Fruit fly (Drosophila melanogaster): ENCODE measurements around the gene Tbc1d15-17.
A peak's percentile ranks its signal among the peaks of the same experiment; 100 is the strongest.

Gene Tbc1d15-17

DNA sequence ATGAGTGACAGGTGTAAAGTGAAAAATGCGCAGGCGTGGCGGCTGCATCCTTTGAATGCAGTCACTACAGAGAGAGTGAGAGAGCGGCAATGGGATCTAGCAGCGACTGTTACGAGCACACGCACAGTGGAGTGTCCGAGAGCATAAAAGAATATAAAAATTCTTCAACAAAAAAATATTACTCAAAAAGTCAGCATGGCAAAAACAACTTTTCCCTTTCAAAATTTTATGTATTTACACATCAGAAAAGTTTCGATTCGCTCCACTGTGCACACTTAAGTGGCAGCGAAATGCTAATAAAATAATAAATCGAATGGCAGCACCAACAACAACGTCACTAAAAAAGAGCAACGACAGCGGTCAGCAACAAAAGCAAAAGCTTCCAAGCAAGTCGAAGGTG lies 16.4 kb downstream of the Tbc1d15-17 start (continued):
- TF ChIP-seq H2.0 (GFP tag; IDR thresholded peaks at IDR 0.05) (peak; percentile 83), amos (GFP tag; IDR thresholded peaks at IDR 0.05; ENCODE audit: partially characterized antibody) (no peak), maf-S (GFP tag; optimal IDR thresholded peaks at IDR 0.05) (peak; percentile 74), Eip74EF (GFP tag; optimal IDR thresholded peaks at IDR 0.05) (peak in 1 of 2 experiments; percentile 81), pb (GFP tag; optimal IDR thresholded peaks at IDR 0.05) (peak; percentile 69), CG16779 (GFP tag; IDR thresholded peaks at IDR 0.05) (no peak), scrt (GFP tag; optimal IDR thresholded peaks at IDR 0.05) (peak; percentile 34), tll (GFP tag; optimal IDR thresholded peaks at IDR 0.05) (peak in 1 of 2 experiments; percentile 42), mld (GFP tag; IDR thresholded peaks at IDR 0.05; ENCODE audit: partially characterized antibody) (no peak), yki (optimal IDR thresholded peaks at IDR 0.05) (no peak), CG17829 (tag; optimal IDR thresholded peaks at IDR 0.05) (peak; percentile 89), wdn (GFP tag; IDR thresholded peaks at IDR 0.05) (peak; percentile 66; the same call in 1 of the 2 replicates), pho (GFP tag; optimal IDR thresholded peaks at IDR 0.05) (peak; percentile 40), lov (optimal IDR thresholded peaks at IDR 0.05) (no peak), lov (GFP tag; IDR thresholded peaks at IDR 0.05) (peak; percentile 96), fd96Cb (tag; optimal IDR thresholded peaks at IDR 0.05) (peak; percentile 87), CG42726 (GFP tag; IDR thresholded peaks at IDR 0.05; ENCODE audit: partially characterized antibody) (no peak), MTF-1 (GFP tag; optimal IDR thresholded peaks at IDR 0.05; ENCODE audit: borderline replicate concordance) (peak; percentile 40), ash1 (GFP tag; optimal IDR thresholded peaks at IDR 0.05) (no peak), Nf-YA (GFP tag; IDR thresholded peaks at IDR 0.05) (peak; percentile 79), CG1792 (GFP tag; optimal IDR thresholded peaks at IDR 0.05) (peak; percentile 66), disco-r (GFP tag; optimal IDR thresholded peaks at IDR 0.05) (peak; percentile 73), gcm (GFP tag; optimal IDR thresholded peaks at IDR 0.05) (peak; percentile 81), ase (GFP tag; IDR thresholded peaks at IDR 0.05) (peak; percentile 92), br (optimal IDR thresholded peaks at IDR 0.05) (no peak), Lim3 (GFP tag; IDR thresholded peaks at IDR 0.05) (0 out of 2 replicates have a peak, but pooled peaks have one; percentile 16), ro (GFP tag; IDR thresholded peaks at IDR 0.05) (peak; percentile 61; the same call in 1 of the 2 replicates), CG12299 (tag; optimal IDR thresholded peaks at IDR 0.05) (peak; percentile 23), abd-A (tag; optimal IDR thresholded peaks at IDR 0.05) (no peak), CG11247 (GFP tag; IDR thresholded peaks at IDR 0.05) (peak; percentile 77), CG6765 (GFP tag; optimal IDR thresholded peaks at IDR 0.05) (peak; percentile 4), Drgx (GFP tag; IDR thresholded peaks at IDR 0.05) (peak; percentile 93), grn (GFP tag; optimal IDR thresholded peaks at IDR 0.05) (no peak), ttk (GFP tag; IDR thresholded peaks at IDR 0.05) (peak; percentile 92), Ravus (GFP tag; IDR thresholded peaks at IDR 0.05) (peak; percentile 67), CG32767 (GFP tag; IDR thresholded peaks at IDR 0.05) (peak; percentile 69), Lhr (GFP tag; optimal IDR thresholded peaks at IDR 0.05) (peak; percentile 51), CG12236 (GFP tag; optimal IDR thresholded peaks at IDR 0.05) (peak; percentile 84), gsb-n (tag; optimal IDR thresholded peaks at IDR 0.05) (peak; percentile 89), CG10321 (GFP tag; IDR thresholded peaks at IDR 0.05) (peak; percentile 64), H15 (GFP tag; IDR thresholded peaks at IDR 0.05) (peak; percentile 88), otp (GFP tag; IDR thresholded peaks at IDR 0.05) (peak; percentile 95), CG11560 (tag; IDR thresholded peaks at IDR 0.05) (peak; percentile 41; the same call in 1 of the 3 replicates), vnd (GFP tag; IDR thresholded peaks at IDR 0.05; ENCODE audit: partially characterized antibody) (no peak), sens-2 (GFP tag; IDR thresholded peaks at IDR 0.05) (peak; percentile 93), bsh (GFP tag; optimal IDR thresholded peaks at IDR 0.05) (peak; percentile 93 to 94), CG2678 (tag; optimal IDR thresholded peaks at IDR 0.05) (peak; percentile 78), slou (GFP tag; optimal IDR thresholded peaks at IDR 0.05) (peak; percentile 74), sima (GFP tag; optimal IDR thresholded peaks at IDR 0.05) (peak; percentile 55), Dbx (GFP tag; IDR thresholded peaks at IDR 0.05) (peak; percentile 40; the same call in 2 of the 3 replicates), insv (GFP tag; optimal IDR thresholded peaks at IDR 0.05) (peak in 1 of 2 experiments; percentile 70)
